Fruit fly (Drosophila melanogaster) whole organism: ENCODE results near the gene CG17931.

Experiments used
- CG8478 ChIP-seq: fragments of >200 bp; optimal IDR thresholded peaks from 2 replicates; lab custom pipeline; 2018; ENCODE audit warnings: inconsistent platforms
- Dll ChIP-seq: fragments of >200 bp; optimal IDR thresholded peaks from 2 replicates; lab custom pipeline; 2017
- EcR ChIP-seq, 2 experiments: fragments of >200 bp; optimal IDR thresholded peaks; 2 replicates each; lab custom pipeline; 2017; ENCODE audit warnings: missing biosample characterization in 2 of 2, missing genetic modification characterization in 2 of 2, missing genetic modification reagents in 2 of 2
- pan ChIP-seq: fragments of >200 bp; optimal IDR thresholded peaks from 2 replicates; lab custom pipeline; 2017
- psq ChIP-seq: fragments of >200 bp; optimal IDR thresholded peaks from 2 replicates; lab custom pipeline; 2017
- usp ChIP-seq: fragments of >200 bp; optimal IDR thresholded peaks from 2 replicates; lab custom pipeline; 2017; ENCODE audit warnings: missing biosample characterization, missing genetic modification characterization, mixed read lengths

The CG17931 gene

DNA sequence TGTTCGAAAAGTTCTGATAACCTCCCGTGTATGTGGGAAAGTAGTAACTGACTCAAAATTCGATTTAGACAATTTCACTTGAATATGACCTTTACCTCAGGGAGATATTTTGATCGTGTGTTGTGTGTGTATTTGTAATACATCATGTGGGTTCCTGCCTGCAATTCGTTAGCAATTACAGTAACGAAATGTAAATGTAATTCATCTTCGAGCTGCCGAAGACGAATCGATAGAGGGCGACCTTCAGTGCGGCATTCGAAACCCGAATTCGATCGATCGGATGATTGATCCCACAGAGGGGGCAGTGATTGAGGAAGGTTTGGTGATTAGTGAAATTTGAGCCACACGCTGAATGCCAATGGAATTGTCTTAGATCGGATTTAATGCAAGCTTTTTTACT is 11.2 kb upstream of the CG17931 start, which contains the start of gene CG10317:
Gene CG10317 (minus strand): TSS at position 101 of the 400 bp plus-strand sequence.
- TF ChIP-seq psq (no peak), usp (GFP tag; lab: Kevin White, UChicago) (no peak), CG8478 (lab: Kevin White, UChicago) (no peak), Dll (lab: Kevin White, UChicago) (no peak), pan (lab: Kevin White, UChicago) (no peak), EcR (GFP tag; optimal IDR thresholded peaks at IDR 0.05; lab: Kevin White, UChicago) (no peak)

- TF ChIP-seq CG8478 (lab: Kevin White, UChicago) (no peak), psq (no peak), EcR (GFP tag; optimal IDR thresholded peaks at IDR 0.05; lab: Kevin White, UChicago) (no peak), Dll (lab: Kevin White, UChicago) (no peak), pan (lab: Kevin White, UChicago) (no peak), usp (GFP tag; lab: Kevin White, UChicago) (no peak)
These were observed 9.0 kb upstream of the CG17931 start, which contains the start of gene js for dm6 chr3R:16368288-16368687. Gene js (minus strand): TSS chr3R:16368306.

DNA sequence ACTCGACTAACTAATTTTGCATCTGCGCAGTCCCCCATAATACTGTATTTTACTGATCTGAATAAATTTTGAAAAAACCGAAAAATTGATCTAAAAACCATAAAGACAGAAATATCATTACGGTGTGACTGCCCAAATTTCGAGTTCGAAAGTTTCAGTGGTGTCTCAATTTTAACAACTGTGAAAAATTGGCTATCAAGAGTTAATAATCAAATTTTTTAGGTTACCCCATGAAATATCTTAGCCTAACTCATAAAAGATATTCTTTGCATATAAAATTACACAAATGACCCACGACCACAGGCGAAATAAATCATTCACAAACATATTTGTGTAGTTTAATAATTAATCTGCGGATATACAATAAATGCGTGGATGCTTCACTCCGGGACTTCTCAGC is 742 bp upstream of the CG17931 start, which contains the start of gene CG42446:
Gene CG42446 (minus strand): TSS at position 101 of the 400 bp plus-strand sequence.
- TF ChIP-seq Dll (lab: Kevin White, UChicago) (no peak), psq (no peak), EcR (GFP tag; optimal IDR thresholded peaks at IDR 0.05; lab: Kevin White, UChicago) (no peak), pan (lab: Kevin White, UChicago) (no peak), CG8478 (lab: Kevin White, UChicago) (no peak), usp (GFP tag; lab: Kevin White, UChicago) (no peak)

dm6 chr3R:16356863-16357215 is 2.4 kb downstream of the CG17931 start, which contains the start of gene CG10311:
Gene CG10311 (minus strand): TSS chr3R:16357015.
- no peak for TF ChIP-seq pan (lab: Kevin White, UChicago)
- TF ChIP-seq psq, result no peak
- TF ChIP-seq Dll (lab: Kevin White, UChicago), result no peak
- TF ChIP-seq usp (GFP tag; lab: Kevin White, UChicago), result no peak
- no peak for TF ChIP-seq CG8478 (lab: Kevin White, UChicago)
- no peak for TF ChIP-seq EcR (GFP tag; optimal IDR thresholded peaks at IDR 0.05; lab: Kevin White, UChicago)

DNA sequence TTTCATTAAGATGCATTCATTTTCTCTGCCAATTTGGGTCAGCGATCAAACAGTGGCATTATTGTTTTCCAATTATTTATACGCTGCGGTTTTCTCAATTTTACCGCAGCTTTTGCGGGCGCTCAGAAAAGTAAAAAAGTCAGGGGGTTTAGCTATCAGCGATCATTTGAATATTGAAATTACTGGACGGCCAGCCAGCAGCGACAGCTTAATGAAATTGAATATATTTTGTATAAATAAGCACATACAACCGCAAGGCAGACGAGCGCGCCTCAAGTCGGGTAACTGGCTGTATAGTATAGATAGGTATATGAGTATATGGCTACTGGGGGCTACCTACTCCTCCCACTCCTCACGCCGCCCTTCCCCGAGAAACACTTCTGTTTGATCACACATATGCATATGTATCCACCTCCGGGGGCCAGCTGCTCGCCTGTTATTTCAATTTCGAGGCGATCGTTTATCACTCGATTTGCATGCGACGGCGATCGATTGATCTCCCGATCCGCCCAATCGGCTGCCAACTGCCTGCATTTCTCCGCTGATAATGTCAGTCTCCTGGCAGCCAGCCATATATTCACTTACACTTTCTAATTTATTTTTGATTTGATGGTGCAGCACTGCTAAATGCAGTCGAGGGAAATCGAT is 2.9 kb downstream of the CG17931 start:
- TF ChIP-seq Dll (lab: Kevin White, UChicago) (no peak), pan (lab: Kevin White, UChicago) (no peak), CG8478 (lab: Kevin White, UChicago) (no peak), usp (GFP tag; lab: Kevin White, UChicago) (no peak), EcR (GFP tag; optimal IDR thresholded peaks at IDR 0.05; lab: Kevin White, UChicago) (no peak), psq (no peak)

dm6 chr3R:16355393-16355943 is 3.8 kb downstream of the CG17931 start:
- TF ChIP-seq EcR (GFP tag; optimal IDR thresholded peaks at IDR 0.05; lab: Kevin White, UChicago), result no peak
- TF ChIP-seq Dll (lab: Kevin White, UChicago), result no peak
- TF ChIP-seq psq, result no peak
- TF ChIP-seq usp (GFP tag; lab: Kevin White, UChicago), result no peak
- TF ChIP-seq CG8478 (lab: Kevin White, UChicago), result no peak
- TF ChIP-seq pan (lab: Kevin White, UChicago), result no peak

DNA sequence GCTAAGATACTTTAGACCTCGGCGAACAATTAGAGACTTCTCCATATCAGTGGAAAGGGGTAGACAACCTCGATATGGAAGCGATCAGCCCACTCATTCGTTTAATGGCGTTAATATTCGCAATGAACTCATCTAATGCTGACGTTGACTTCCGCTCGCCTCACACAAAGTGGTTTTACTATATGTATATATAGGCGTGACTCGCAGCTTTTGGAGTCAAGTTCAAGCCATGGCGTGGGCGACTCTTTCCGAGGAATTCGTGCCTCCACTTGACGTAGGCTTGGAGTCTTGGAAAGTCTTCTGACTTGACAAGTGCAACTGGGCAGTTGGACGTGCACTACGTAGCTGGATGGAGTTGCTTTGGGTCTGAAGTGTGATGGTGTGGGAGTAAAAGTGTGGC is 5.6 kb downstream of the CG17931 start:
- TF ChIP-seq EcR (GFP tag; optimal IDR thresholded peaks at IDR 0.05; lab: Kevin White, UChicago) (no peak), Dll (lab: Kevin White, UChicago) (no peak)

- TF ChIP-seq CG8478 (lab: Kevin White, UChicago), result no peak
- no peak for TF ChIP-seq psq
- no peak for TF ChIP-seq pan (lab: Kevin White, UChicago)
- TF ChIP-seq EcR (GFP tag; optimal IDR thresholded peaks at IDR 0.05; lab: Kevin White, UChicago), result no peak
- no peak for TF ChIP-seq Dll (lab: Kevin White, UChicago)
- no peak for TF ChIP-seq usp (GFP tag; lab: Kevin White, UChicago)
These were observed 6.1 kb downstream of the CG17931 start for dm6 chr3R:16353195-16353594.

- TF ChIP-seq CG8478 (lab: Kevin White, UChicago), result no peak
- TF ChIP-seq psq, result no peak
These were observed 7.2 kb downstream of the CG17931 start for dm6 chr3R:16352039-16352438.

DNA sequence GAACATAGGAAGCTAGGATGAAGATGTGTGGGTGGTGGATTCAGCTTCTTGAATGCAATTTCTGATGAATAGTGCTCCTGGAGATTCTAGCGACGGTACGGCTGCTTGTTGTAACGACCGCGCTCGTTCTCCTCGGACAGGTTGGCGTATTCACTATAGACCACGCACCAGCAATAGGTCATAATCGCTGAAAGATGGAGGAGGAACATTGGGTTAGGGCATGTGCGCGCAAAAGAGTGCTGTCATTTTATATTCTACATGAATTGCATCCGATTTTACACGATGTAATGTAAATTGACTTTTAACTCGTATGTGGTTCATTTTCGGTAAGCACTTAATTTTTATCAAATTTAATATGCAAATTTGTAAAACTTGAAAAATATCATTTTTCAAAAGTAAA is 8.2 kb downstream of the CG17931 start:
- no peak for TF ChIP-seq EcR (GFP tag; optimal IDR thresholded peaks at IDR 0.05; lab: Kevin White, UChicago)
- no peak for TF ChIP-seq CG8478 (lab: Kevin White, UChicago)
- TF ChIP-seq psq, result no peak
- no peak for TF ChIP-seq usp (GFP tag; lab: Kevin White, UChicago)
- no peak for TF ChIP-seq Dll (lab: Kevin White, UChicago)
- no peak for TF ChIP-seq pan (lab: Kevin White, UChicago)

- TF ChIP-seq CG8478 (lab: Kevin White, UChicago), result no peak
These were observed 8.9 kb downstream of the CG17931 start for dm6 chr3R:16350400-16350799.

dm6 chr3R:16349111-16349655 is 10.1 kb downstream of the CG17931 start, which contains the start of the genes CG14879 and Manf:
Gene CG14879 (minus strand): TSS chr3R:16349226.
Gene Manf (plus strand): TSS chr3R:16349404.
- no peak for TF ChIP-seq psq
- no peak for TF ChIP-seq CG8478 (lab: Kevin White, UChicago)
- no peak for TF ChIP-seq EcR (GFP tag; optimal IDR thresholded peaks at IDR 0.05; lab: Kevin White, UChicago)
- no peak for TF ChIP-seq pan (lab: Kevin White, UChicago)
- no peak for TF ChIP-seq Dll (lab: Kevin White, UChicago)
- TF ChIP-seq usp (GFP tag; lab: Kevin White, UChicago), result no peak
